Fruit fly (Drosophila melanogaster): ENCODE results near the gene CG14841.

Gene CG14841

dm6 chr3R:14283754-14284421 lies 21.7 kb upstream of the CG14841 start (continued):
- TF ChIP-seq pzg (GFP tag; optimal IDR thresholded peaks at IDR 0.05) = peak; percentile 20
- peak; percentile 99 for TF ChIP-seq oc (tag; optimal IDR thresholded peaks at IDR 0.05)
- TF ChIP-seq caup (GFP tag; optimal IDR thresholded peaks at IDR 0.05; ENCODE audit: severe bottlenecking) = peak; percentile 99
- peak; percentile 93 for TF ChIP-seq pum (GFP tag; optimal IDR thresholded peaks at IDR 0.05)
- TF ChIP-seq phol (tag; optimal IDR thresholded peaks at IDR 0.05) = peak; percentile 98
- TF ChIP-seq Mes4 (GFP tag; optimal IDR thresholded peaks at IDR 0.05) = peak; percentile 85
- TF ChIP-seq MESR4 (GFP tag; optimal IDR thresholded peaks at IDR 0.05) = peak; percentile 73
- TF ChIP-seq mam (GFP tag; optimal IDR thresholded peaks at IDR 0.05) = peak; percentile 95
- TF ChIP-seq Hmr (GFP tag; optimal IDR thresholded peaks at IDR 0.05) = peak; percentile 99
- peak; percentile 97 for TF ChIP-seq Ets65A (GFP tag)
- TF ChIP-seq CG11696 (GFP tag; IDR thresholded peaks at IDR 0.05) = no peak
- no peak for TF ChIP-seq Rfx (GFP tag; IDR thresholded peaks at IDR 0.05)
- TF ChIP-seq trh (GFP tag; optimal IDR thresholded peaks at IDR 0.05) = peak; percentile 98
- TF ChIP-seq CG8388 (GFP tag; optimal IDR thresholded peaks at IDR 0.05) = peak; percentile 98
- peak; percentile 96 for TF ChIP-seq CG2202 (tag; optimal IDR thresholded peaks at IDR 0.05)
- no peak for TF ChIP-seq Optix (GFP tag; IDR thresholded peaks at IDR 0.05)
- peak; percentile 94 for TF ChIP-seq MTF-1 (GFP tag; optimal IDR thresholded peaks at IDR 0.05; ENCODE audit: borderline replicate concordance)
- peak; percentile 94 for TF ChIP-seq CG13624 (GFP tag; optimal IDR thresholded peaks at IDR 0.05)
- TF ChIP-seq knrl (GFP tag; IDR thresholded peaks at IDR 0.05; ENCODE audit: partially characterized antibody) = no peak
- TF ChIP-seq CG10565 (GFP tag; optimal IDR thresholded peaks at IDR 0.05) = peak; percentile 90
- TF ChIP-seq unc-4 (GFP tag; IDR thresholded peaks at IDR 0.05; ENCODE audit: partially characterized antibody) = no peak
- peak; percentile 99 for TF ChIP-seq Hsf (GFP tag; optimal IDR thresholded peaks at IDR 0.05)
- peak; percentile 90 for TF ChIP-seq Nf-YB (GFP tag; optimal IDR thresholded peaks at IDR 0.05)
- no peak for TF ChIP-seq CG13287 (GFP tag; IDR thresholded peaks at IDR 0.05; ENCODE audit: partially characterized antibody)
- TF ChIP-seq cg (GFP tag; optimal IDR thresholded peaks at IDR 0.05) = peak; percentile 89
- TF ChIP-seq HLH54F (GFP tag; optimal IDR thresholded peaks at IDR 0.05) = peak; percentile 95
- no peak for TF ChIP-seq Atf6 (GFP tag; IDR thresholded peaks at IDR 0.05)
- TF ChIP-seq Eip74EF (GFP tag; optimal IDR thresholded peaks at IDR 0.05) = peak in 1 of 2 experiments; percentile 99
- peak; percentile 88 for TF ChIP-seq crc (GFP tag; optimal IDR thresholded peaks at IDR 0.05)
- no peak for TF ChIP-seq sob (GFP tag; IDR thresholded peaks at IDR 0.05)
- TF ChIP-seq CG5953 (GFP tag; IDR thresholded peaks at IDR 0.05) = no peak
- peak; percentile 99 for TF ChIP-seq Xbp1 (GFP tag; optimal IDR thresholded peaks at IDR 0.05)
- peak; percentile 99 for TF ChIP-seq Fer3 (tag; optimal IDR thresholded peaks at IDR 0.05)
- peak; percentile 91 for TF ChIP-seq ems (GFP tag; optimal IDR thresholded peaks at IDR 0.05)
- TF ChIP-seq bsh (GFP tag; optimal IDR thresholded peaks at IDR 0.05) = peak; percentile 86 to 99
- peak; percentile 98 for TF ChIP-seq CG4424 (GFP tag; optimal IDR thresholded peaks at IDR 0.05)
- no peak for TF ChIP-seq H2.0 (GFP tag; IDR thresholded peaks at IDR 0.05)
- TF ChIP-seq corto (GFP tag; optimal IDR thresholded peaks at IDR 0.05) = peak; percentile 93
- TF ChIP-seq CG11723 (GFP tag; optimal IDR thresholded peaks at IDR 0.05) = peak; percentile 97
- TF ChIP-seq dati (GFP tag; IDR thresholded peaks at IDR 0.05) = no peak
- TF ChIP-seq CG10431 (GFP tag; optimal IDR thresholded peaks at IDR 0.05) = peak; percentile 84
- peak; percentile 99 for TF ChIP-seq fd96Cb (tag; optimal IDR thresholded peaks at IDR 0.05)
- TF ChIP-seq NC2β (GFP tag; optimal IDR thresholded peaks at IDR 0.05) = peak; percentile 95
- peak; percentile 95 for TF ChIP-seq Camta (GFP tag; optimal IDR thresholded peaks at IDR 0.05)
- peak; percentile 96 for TF ChIP-seq chn (GFP tag; optimal IDR thresholded peaks at IDR 0.05)
- no peak for TF ChIP-seq otp (GFP tag; IDR thresholded peaks at IDR 0.05)
- peak; percentile 96 for TF ChIP-seq CG12744 (GFP tag; optimal IDR thresholded peaks at IDR 0.05)
- TF ChIP-seq run (tag; optimal IDR thresholded peaks at IDR 0.05) = peak; percentile 97
- no peak for TF ChIP-seq CG4404 (GFP tag; IDR thresholded peaks at IDR 0.05)

Data from whole organism, embryonic.